Worm (Caenorhabditis elegans) whole organism, young adult: Measurements from ENCODE around the gene F27E5.3.

Experiments used
- B0336.3 ChIP-seq: fragments of 200-800 bp; sonication (Bioruptor generic); IDR thresholded peaks from 2 replicates; pipeline ENCODE4 v1.3.6; 2022; ENCODE audit warnings: missing genetic modification characterization, missing compliant biosample characterization
- D2030.7 ChIP-seq: fragments of 200-800 bp; sonication (Bioruptor generic); IDR thresholded peaks from 2 replicates; pipeline ENCODE4 v1.3.6; 2022; ENCODE audit warnings: missing genetic modification reagents, missing genetic modification characterization, missing compliant biosample characterization
- F33H1.4 ChIP-seq: fragments of 200-800 bp; sonication (Bioruptor generic); IDR thresholded peaks from 2 replicates; pipeline ENCODE4 v1.3.6; 2022; ENCODE audit warnings: missing genetic modification reagents, missing genetic modification characterization, missing compliant biosample characterization
- F49E8.2 ChIP-seq: sonication (generic microtip); optimal IDR thresholded peaks from 3 replicates; lab custom pipeline; 2017; ENCODE audit warnings: missing genetic modification characterization, mild to moderate bottlenecking, missing compliant biosample characterization, antibody characterized with exemption, moderate library complexity; ENCODE audit not compliant: insufficient read depth
- F52B5.7 ChIP-seq: sonication (generic microtip); optimal IDR thresholded peaks from 2 replicates; lab custom pipeline; 2016; ENCODE audit warnings: mild to moderate bottlenecking, missing genetic modification characterization, missing compliant biosample characterization
- K12H6.12 ChIP-seq: fragments of 200-800 bp; sonication (Bioruptor generic); optimal IDR thresholded peaks from 2 replicates; lab custom pipeline; 2018; ENCODE audit warnings: mild to moderate bottlenecking, missing genetic modification characterization, missing compliant biosample characterization
- Y56A3A.18 ChIP-seq: fragments of 200-800 bp; sonication (Bioruptor generic); IDR thresholded peaks from 2 replicates; pipeline ENCODE4 v1.3.6; 2022; ENCODE audit warnings: missing genetic modification reagents, missing genetic modification characterization, missing compliant biosample characterization
- Y95B8A.8 ChIP-seq: fragments of 200-800 bp; sonication (Bioruptor generic); IDR thresholded peaks from 2 replicates; pipeline ENCODE4 v1.3.6; 2022; ENCODE audit warnings: missing genetic modification reagents, missing genetic modification characterization, missing compliant biosample characterization
- ZK185.1 ChIP-seq: sonication (generic microtip); optimal IDR thresholded peaks from 2 replicates; lab custom pipeline; 2016; ENCODE audit warnings: mild to moderate bottlenecking, missing genetic modification characterization, missing compliant biosample characterization; ENCODE audit not compliant: poor library complexity, severe bottlenecking
- aptf-3 ChIP-seq: fragments of 200-800 bp; sonication (Bioruptor generic); IDR thresholded peaks from 2 replicates; pipeline ENCODE4 v1.3.6; 2022; ENCODE audit warnings: missing genetic modification characterization, missing compliant biosample characterization
- attf-6 ChIP-seq: fragments of 200-800 bp; sonication (Bioruptor generic); IDR thresholded peaks from 2 replicates; pipeline ENCODE4 v1.3.6; 2022; ENCODE audit warnings: missing genetic modification reagents, missing genetic modification characterization, missing compliant biosample characterization
- ccch-3 ChIP-seq: fragments of 200-800 bp; sonication (Bioruptor generic); optimal IDR thresholded peaks from 2 replicates; lab custom pipeline; 2018; ENCODE audit warnings: mild to moderate bottlenecking, missing genetic modification characterization, missing compliant biosample characterization
- cebp-1 ChIP-seq, 2 experiments: fragments of 200-800 bp in 1 of 2; sonication (Bioruptor generic) in 1 of 2; sonication (generic microtip) in 1 of 2; IDR thresholded peaks in 1 of 2; optimal IDR thresholded peaks in 1 of 2; 2 replicates each; pipeline versions ENCODE4 v1.3.6 to Lab custom; 2017 to 2022; ENCODE audit warnings: missing compliant biosample characterization in 2 of 2, missing genetic modification characterization in 2 of 2, mild to moderate bottlenecking in 1 of 2, missing genetic modification reagents in 1 of 2, moderate library complexity in 1 of 2
- ceh-100 ChIP-seq: fragments of 200-800 bp; sonication (Bioruptor generic); IDR thresholded peaks from 2 replicates; pipeline ENCODE4 v1.3.6; 2022; ENCODE audit warnings: missing genetic modification reagents, missing genetic modification characterization, missing compliant biosample characterization
- ceh-27 ChIP-seq: fragments of 200-800 bp; sonication (Bioruptor generic); optimal IDR thresholded peaks from 2 replicates; lab custom pipeline; 2018; ENCODE audit warnings: mild to moderate bottlenecking, missing genetic modification characterization, moderate library complexity, missing compliant biosample characterization
- ceh-79 ChIP-seq: sonication (generic microtip); optimal IDR thresholded peaks from 2 replicates; lab custom pipeline; 2017; ENCODE audit warnings: mild to moderate bottlenecking, missing genetic modification characterization, missing compliant biosample characterization
- dox-1 ChIP-seq: fragments of 200-800 bp; sonication (Bioruptor generic); IDR thresholded peaks from 2 replicates; pipeline ENCODE4 v1.3.6; 2022; ENCODE audit warnings: missing genetic modification reagents, missing genetic modification characterization, missing compliant biosample characterization
- egrh-3 ChIP-seq: fragments of 200-800 bp; sonication (Bioruptor generic); IDR thresholded peaks from 2 replicates; pipeline ENCODE4 v1.3.6; 2022; ENCODE audit warnings: missing genetic modification reagents, missing genetic modification characterization, missing compliant biosample characterization
- ekl-4 ChIP-seq: fragments of 200-800 bp; sonication (Bioruptor generic); IDR thresholded peaks from 2 replicates; pipeline ENCODE4 v1.3.6; 2022; ENCODE audit warnings: missing genetic modification reagents, missing genetic modification characterization, missing compliant biosample characterization
- ets-4 ChIP-seq: fragments of 200-800 bp; sonication (Bioruptor generic); optimal IDR thresholded peaks from 2 replicates; lab custom pipeline; 2018; ENCODE audit warnings: mild to moderate bottlenecking, missing genetic modification characterization, missing compliant biosample characterization
- fkh-3 ChIP-seq: sonication (generic microtip); optimal IDR thresholded peaks from 2 replicates; lab custom pipeline; 2016; ENCODE audit warnings: mild to moderate bottlenecking, missing genetic modification characterization, missing compliant biosample characterization
- him-1 ChIP-seq: sonication (generic microtip); optimal IDR thresholded peaks from 2 replicates; lab custom pipeline; 2016; ENCODE audit warnings: missing genotype, missing genetic modification reagents, missing genetic modification characterization, missing compliant biosample characterization
- hlh-12 ChIP-seq: sonication (generic microtip); optimal IDR thresholded peaks from 2 replicates; lab custom pipeline; 2016; ENCODE audit warnings: missing genetic modification characterization, missing compliant biosample characterization
- hmg-1.2 ChIP-seq: fragments of 200-800 bp; sonication (Bioruptor generic); IDR thresholded peaks from 2 replicates; pipeline ENCODE4 v1.3.6; 2022; ENCODE audit warnings: missing genetic modification reagents, missing genetic modification characterization, missing compliant biosample characterization
- lin-54 ChIP-seq: fragments of 200-800 bp; sonication (Bioruptor generic); optimal IDR thresholded peaks from 2 replicates; lab custom pipeline; 2018; ENCODE audit warnings: mild to moderate bottlenecking, missing genetic modification characterization, missing compliant biosample characterization
- lsl-1 ChIP-seq: fragments of 200-800 bp; sonication (Bioruptor generic); optimal IDR thresholded peaks from 2 replicates; lab custom pipeline; 2018; ENCODE audit warnings: mild to moderate bottlenecking, missing genetic modification characterization, moderate library complexity, missing compliant biosample characterization
- madf-10 ChIP-seq: sonication (generic microtip); optimal IDR thresholded peaks from 2 replicates; lab custom pipeline; 2016; ENCODE audit warnings: mild to moderate bottlenecking, missing genetic modification characterization, missing compliant biosample characterization
- madf-3 ChIP-seq: fragments of 200-800 bp; sonication (Bioruptor generic); IDR thresholded peaks from 2 replicates; pipeline ENCODE4 v1.3.6; 2022; ENCODE audit warnings: missing genetic modification reagents, missing genetic modification characterization, missing compliant biosample characterization
- madf-6 ChIP-seq: fragments of 200-800 bp; sonication (Bioruptor generic); IDR thresholded peaks from 2 replicates; pipeline ENCODE4 v1.3.6; 2022; ENCODE audit warnings: missing genetic modification reagents, missing genetic modification characterization, missing compliant biosample characterization
- madf-8 ChIP-seq: fragments of 200-800 bp; sonication (Bioruptor generic); conservative IDR thresholded peaks from 2 replicates; pipeline ENCODE4 v1.3.6; 2022; ENCODE audit warnings: missing genetic modification reagents, missing genetic modification characterization, missing compliant biosample characterization
- mcd-1 ChIP-seq: fragments of 200-800 bp; sonication (Bioruptor generic); IDR thresholded peaks from 2 replicates; pipeline ENCODE4 v1.3.6; 2022; ENCODE audit warnings: missing genetic modification reagents, missing genetic modification characterization, missing compliant biosample characterization
- nfyb-1 ChIP-seq: fragments of 200-800 bp; sonication (Bioruptor generic); IDR thresholded peaks from 2 replicates; pipeline ENCODE4 v1.3.6; 2022; ENCODE audit warnings: missing genetic modification reagents, missing genetic modification characterization, missing compliant biosample characterization
- nhr-179 ChIP-seq: sonication (generic microtip); optimal IDR thresholded peaks from 2 replicates; lab custom pipeline; 2016; ENCODE audit warnings: mild to moderate bottlenecking, missing genetic modification characterization, missing compliant biosample characterization
- nhr-90 ChIP-seq: sonication (generic microtip); optimal IDR thresholded peaks from 2 replicates; lab custom pipeline; 2016; ENCODE audit warnings: missing genotype, mild to moderate bottlenecking, missing genetic modification characterization, missing compliant biosample characterization
- pbrm-1 ChIP-seq: fragments of 200-800 bp; sonication (Bioruptor generic); IDR thresholded peaks from 2 replicates; pipeline ENCODE4 v1.3.6; 2022; ENCODE audit warnings: missing genetic modification reagents, missing genetic modification characterization, missing compliant biosample characterization
- rcor-1 ChIP-seq: fragments of 200-800 bp; sonication (Bioruptor generic); IDR thresholded peaks from 2 replicates; pipeline ENCODE4 v1.3.6; 2022; ENCODE audit warnings: missing genetic modification reagents, missing genetic modification characterization, missing compliant biosample characterization
- rec-8 ChIP-seq, 2 experiments: sonication (generic microtip); optimal IDR thresholded peaks; 2 replicates each; lab custom pipeline; 2016; ENCODE audit warnings: mild to moderate bottlenecking in 2 of 2, missing genetic modification characterization in 2 of 2, missing genetic modification reagents in 2 of 2, missing genotype in 2 of 2, missing biosample characterization in 1 of 2, missing compliant biosample characterization in 1 of 2, moderate library complexity in 1 of 2
- repo-1 ChIP-seq: sonication (generic microtip); optimal IDR thresholded peaks from 2 replicates; lab custom pipeline; 2017; ENCODE audit warnings: mild to moderate bottlenecking, missing genetic modification characterization, missing compliant biosample characterization
- snpc-3.4 ChIP-seq: sonication (generic microtip); optimal IDR thresholded peaks from 2 replicates; lab custom pipeline; 2017; ENCODE audit warnings: missing genetic modification characterization, mild to moderate bottlenecking, missing compliant biosample characterization, antibody characterized with exemption, moderate library complexity, missing genotype, missing genetic modification reagents
- snpc-4 ChIP-seq, 5 experiments: fragments of 150-350 bp in 1 of 5; sonication (generic microtip) in 4 of 5; optimal IDR thresholded peaks; 2 replicates each; lab custom pipeline; 2014 to 2018; ENCODE audit warnings: missing genetic modification characterization in 5 of 5, missing biosample characterization in 3 of 5, antibody characterized with exemption in 2 of 5, mild to moderate bottlenecking in 2 of 5, missing compliant biosample characterization in 2 of 5, missing genotype in 2 of 5, moderate library complexity in 2 of 5, missing genetic modification reagents in 1 of 5
- somi-1 ChIP-seq: fragments of 200-800 bp; sonication (Bioruptor generic); optimal IDR thresholded peaks from 2 replicates; lab custom pipeline; 2018; ENCODE audit warnings: mild to moderate bottlenecking, missing genetic modification characterization, missing compliant biosample characterization
- tlf-1 ChIP-seq: fragments of 200-800 bp; sonication (Bioruptor generic); optimal IDR thresholded peaks from 2 replicates; lab custom pipeline; 2018; ENCODE audit warnings: mild to moderate bottlenecking, missing genetic modification characterization, missing compliant biosample characterization
- unc-130 ChIP-seq: sonication (generic microtip); optimal IDR thresholded peaks from 2 replicates; lab custom pipeline; 2016; ENCODE audit warnings: missing genetic modification reagents, missing genetic modification characterization, missing compliant biosample characterization
- xnd-1 ChIP-seq: sonication (generic microtip); optimal IDR thresholded peaks from 2 replicates; lab custom pipeline; 2016; ENCODE audit warnings: missing genotype, missing genetic modification reagents, missing genetic modification characterization, missing compliant biosample characterization
- zfh-2 ChIP-seq: fragments of 200-800 bp; sonication (Bioruptor generic); conservative IDR thresholded peaks from 2 replicates; pipeline ENCODE4 v1.3.6; 2022; ENCODE audit warnings: missing genetic modification reagents, missing genetic modification characterization, missing compliant biosample characterization

The F27E5.3 gene

DNA sequence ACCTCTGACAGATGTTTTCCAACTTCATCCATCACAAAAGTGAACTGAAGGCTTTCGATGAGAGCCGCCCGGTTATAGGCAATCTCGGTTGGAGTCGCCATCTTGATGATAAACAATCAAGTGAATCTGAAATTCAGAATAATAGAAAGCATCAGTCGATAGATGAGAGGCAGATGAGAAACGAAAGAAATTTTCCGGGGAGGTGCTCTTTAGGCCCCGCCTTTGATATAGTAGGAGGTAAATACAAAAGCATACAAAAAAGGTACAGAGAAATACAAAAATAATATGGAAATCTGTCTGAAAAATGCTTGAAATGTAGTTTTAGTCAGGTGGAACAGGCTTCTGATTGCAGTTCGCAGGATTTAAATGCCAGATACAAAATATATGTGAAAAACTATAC lies 38.6 kb upstream of the F27E5.3 start, which contains the start of gene srd-1:
Gene srd-1 (minus strand): TSS at position 101 of the 400 bp plus-strand sequence.
- no peak for TF ChIP-seq nhr-179 (tag; lab: Kevin White, UChicago)
- no peak for TF ChIP-seq fkh-3 (tag; lab: Kevin White, UChicago)
- no peak for TF ChIP-seq him-1 (tag; lab: Kevin White, UChicago)
- TF ChIP-seq xnd-1, result no peak

DNA sequence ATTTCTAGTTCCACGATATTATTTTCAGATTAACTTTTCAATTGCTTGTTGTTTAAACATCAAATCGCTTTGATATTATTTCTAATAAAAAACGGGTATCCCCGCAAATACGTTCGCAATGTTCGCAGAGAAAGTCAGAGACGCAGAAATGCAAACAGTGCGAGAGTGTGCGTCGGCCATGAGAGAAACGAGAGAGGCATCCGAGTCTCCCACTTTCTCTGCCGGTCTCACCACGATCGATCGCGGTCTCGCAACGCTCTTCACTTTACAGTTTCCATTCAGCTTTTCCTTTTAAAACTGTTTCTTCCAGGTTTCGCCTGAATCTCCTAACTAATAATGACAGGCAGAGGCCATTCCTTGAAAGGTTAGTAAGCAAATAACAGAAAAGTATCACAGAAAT lies 30.3 kb upstream of the F27E5.3 start, which contains the start of gene F33H1.4:
Gene F33H1.4 (plus strand): TSS at position 311 of the 400 bp plus-strand sequence.
- TF ChIP-seq zfh-2 (GFP tag; lab: Robert Waterston, UW) (peak; percentile 22; the same call in 1 of the 2 replicates), madf-3 (GFP tag; lab: Robert Waterston, UW) (peak; percentile 91), lin-54 (peak; percentile 45), nhr-90 (tag; lab: Kevin White, UChicago) (no peak), D2030.7 (GFP tag; lab: Robert Waterston, UW) (peak; percentile 57), ceh-79 (tag; lab: Kevin White, UChicago) (no peak), somi-1 (GFP tag; lab: Kevin White, UChicago) (no peak), hmg-1.2 (peak; percentile 97), pbrm-1 (GFP tag; lab: Robert Waterston, UW) (peak; percentile 44; the same call in 1 of the 2 replicates), mcd-1 (GFP tag; lab: Robert Waterston, UW) (peak; percentile 59), ceh-27 (GFP tag; lab: Kevin White, UChicago) (peak; percentile 63), tlf-1 (peak; percentile 4), snpc-3.4 (tag; lab: Kevin White, UChicago) (peak; percentile 8), attf-6 (GFP tag; lab: Robert Waterston, UW) (no peak), aptf-3 (GFP tag; lab: Robert Waterston, UW) (no peak), K12H6.12 (tag; lab: Kevin White, UChicago) (no peak), ccch-3 (GFP tag; lab: Kevin White, UChicago) (no peak), madf-10 (tag; lab: Kevin White, UChicago) (peak; percentile 6), nfyb-1 (GFP tag; lab: Robert Waterston, UW) (0 out of 2 replicates have a peak, but pooled peaks have one; percentile 48), dox-1 (GFP tag; lab: Robert Waterston, UW) (peak; percentile 5; the same call in 1 of the 2 replicates), F33H1.4 (peak; percentile 80), lsl-1 (peak; percentile 33), B0336.3 (GFP tag; lab: Robert Waterston, UW) (0 out of 2 replicates have a peak, but pooled peaks have one; percentile 48), rcor-1 (peak; percentile 44; the same call in 1 of the 2 replicates), Y95B8A.8 (0 out of 2 replicates have a peak, but pooled peaks have one; percentile 41), egrh-3 (GFP tag; lab: Robert Waterston, UW) (0 out of 2 replicates have a peak, but pooled peaks have one; percentile 10), Y56A3A.18 (GFP tag; lab: Robert Waterston, UW) (no peak), madf-8 (GFP tag; lab: Robert Waterston, UW) (no peak), ets-4 (no peak), ekl-4 (GFP tag; lab: Robert Waterston, UW) (peak; percentile 62; the same call in 1 of the 2 replicates), ceh-100 (GFP tag; lab: Robert Waterston, UW) (peak; percentile 12; the same call in 1 of the 2 replicates), unc-130 (GFP tag; lab: Kevin White, UChicago) (peak; percentile 31), hlh-12 (tag; lab: Kevin White, UChicago) (no peak), cebp-1 (GFP tag; IDR thresholded peaks at IDR 0.05; lab: Robert Waterston, UW) (no peak), cebp-1 (tag; optimal IDR thresholded peaks at IDR 0.05; lab: Kevin White, UChicago) (peak; percentile 79), rec-8 (tag; optimal IDR thresholded peaks at IDR 0.05; lab: Kevin White, UChicago) (no peak), F49E8.2 (tag; lab: Kevin White, UChicago) (peak; percentile 60), F52B5.7 (tag; lab: Kevin White, UChicago) (no peak), madf-6 (GFP tag; lab: Robert Waterston, UW) (peak; percentile 57), ZK185.1 (tag; lab: Kevin White, UChicago) (peak; percentile 50), snpc-4 (GFP tag; optimal IDR thresholded peaks at IDR 0.05; lab: Kevin White, UChicago) (no peak), snpc-4 (tag; optimal IDR thresholded peaks at IDR 0.05; lab: Kevin White, UChicago) (peak in 1 of 4 experiments; percentile 6), repo-1 (peak; percentile 26)
